Worm (Caenorhabditis elegans): ENCODE results near the gene clec-128.

ce11 chrII:3595339-3595738, 24.5 kb upstream of the clec-128 start, which contains the start of gene Y49F6A.12:
- TF ChIP-seq ceh-82 (tag; optimal IDR thresholded peaks at IDR 0.05) (no peak), elt-1 (tag; optimal IDR thresholded peaks at IDR 0.05) (no peak), R02D3.7 (tag; optimal IDR thresholded peaks at IDR 0.05) (no peak)
